Worm (Caenorhabditis elegans) whole organism, L4 larva: ENCODE measurements around the gene tomm-22.

Experiments
- F37D6.2 ChIP-seq: sonication (generic microtip); optimal IDR thresholded peaks from 2 replicates; lab custom pipeline; 2016; ENCODE audit warnings: mild to moderate bottlenecking, missing genetic modification characterization, missing compliant biosample characterization
- Y5F2A.4 ChIP-seq: fragments of 200-800 bp; sonication (Bioruptor generic); optimal IDR thresholded peaks from 2 replicates; lab custom pipeline; 2018; ENCODE audit warnings: mild to moderate bottlenecking, missing genetic modification characterization, missing compliant biosample characterization
- aha-1 ChIP-seq: fragments of 150-350 bp; peaks from one replicate; lab custom pipeline; 2014; ENCODE audit warnings: missing biosample characterization, missing genetic modification characterization
- ama-1 ChIP-seq: fragments of 150-350 bp; optimal IDR thresholded peaks from 2 replicates; lab custom pipeline; 2014; ENCODE audit warnings: inconsistent platforms, mixed read lengths
- attf-4 ChIP-seq: sonication (generic microtip); optimal IDR thresholded peaks from 3 replicates; lab custom pipeline; 2017; ENCODE audit warnings: missing biosample characterization, missing genetic modification characterization
- ces-1 ChIP-seq: fragments of 150-350 bp; sonication (generic microtip); optimal IDR thresholded peaks from 4 replicates; lab custom pipeline; 2014; ENCODE audit warnings: missing biosample characterization, missing genetic modification reagents, missing genetic modification characterization
- cey-2 ChIP-seq: sonication (generic microtip); optimal IDR thresholded peaks from 3 replicates; lab custom pipeline; 2017; ENCODE audit warnings: missing genetic modification characterization, mild to moderate bottlenecking, missing compliant biosample characterization, antibody characterized with exemption, borderline replicate concordance; ENCODE audit not compliant: insufficient read depth
- daf-12 ChIP-seq: fragments of 150-350 bp; optimal IDR thresholded peaks from 2 replicates; lab custom pipeline; 2014; ENCODE audit warnings: missing biosample characterization, missing genetic modification reagents, missing genetic modification characterization
- daf-19 ChIP-seq: fragments of 200-800 bp; sonication (Bioruptor generic); conservative IDR thresholded peaks from 2 replicates; pipeline ENCODE4 v1.3.6; 2022; ENCODE audit warnings: missing genetic modification characterization, missing compliant biosample characterization
- daf-8 ChIP-seq: fragments of 200-800 bp; sonication (Bioruptor generic); IDR thresholded peaks from 2 replicates; pipeline ENCODE4 v1.3.6; 2022; ENCODE audit warnings: missing genetic modification characterization, missing compliant biosample characterization
- dmd-6 ChIP-seq: fragments of 200-800 bp; sonication (Bioruptor generic); IDR thresholded peaks from 2 replicates; pipeline ENCODE4 v1.3.6; 2022; ENCODE audit warnings: missing genetic modification reagents, missing genetic modification characterization, missing compliant biosample characterization
- fkh-10 ChIP-seq: fragments of 150-350 bp; optimal IDR thresholded peaks from 2 replicates; lab custom pipeline; 2014; ENCODE audit warnings: missing biosample characterization, missing genetic modification reagents, missing genetic modification characterization
- hlh-11 ChIP-seq: fragments of 200-800 bp; sonication (Bioruptor generic); optimal IDR thresholded peaks from 2 replicates; lab custom pipeline; 2018; ENCODE audit warnings: mild to moderate bottlenecking, missing genetic modification characterization, missing compliant biosample characterization
- hlh-30 ChIP-seq: sonication (generic microtip); optimal IDR thresholded peaks from 2 replicates; lab custom pipeline; 2017; ENCODE audit warnings: antibody characterized with exemption, mild to moderate bottlenecking, missing genetic modification characterization, missing compliant biosample characterization; ENCODE audit not compliant: insufficient read depth
- hmg-1.1 ChIP-seq: fragments of 200-800 bp; sonication (Bioruptor generic); IDR thresholded peaks from 2 replicates; pipeline ENCODE4 v1.3.6; 2022; ENCODE audit warnings: missing genetic modification reagents, missing genetic modification characterization, missing compliant biosample characterization
- jun-1 ChIP-seq: fragments of 150-350 bp; optimal IDR thresholded peaks from 2 replicates; lab custom pipeline; 2014; ENCODE audit warnings: missing biosample characterization, missing genetic modification reagents, missing genetic modification characterization
- lim-7 ChIP-seq: fragments of 200-800 bp; sonication (Bioruptor generic); IDR thresholded peaks from 2 replicates; pipeline ENCODE4 v1.3.6; 2022; ENCODE audit warnings: missing genetic modification characterization, missing compliant biosample characterization
- lin-13 ChIP-seq: fragments of 150-350 bp; optimal IDR thresholded peaks from 2 replicates; lab custom pipeline; 2014; ENCODE audit warnings: missing biosample characterization, missing genetic modification reagents, missing genetic modification characterization
- lin-15B ChIP-seq: fragments of 150-350 bp; sonication (generic microtip); optimal IDR thresholded peaks from 3 replicates; lab custom pipeline; 2014; ENCODE audit warnings: missing biosample characterization, missing genetic modification characterization
- lsy-2 ChIP-seq, 2 experiments: fragments of 150-350 bp in 1 of 2; sonication (generic microtip) in 1 of 2; optimal IDR thresholded peaks; 2 replicates each; lab custom pipeline; 2014 to 2017; ENCODE audit warnings: missing biosample characterization in 2 of 2, missing genetic modification characterization in 2 of 2
- mxl-2 ChIP-seq: fragments of 200-800 bp; sonication (Bioruptor generic); conservative IDR thresholded peaks from 2 replicates; pipeline ENCODE4 v1.3.6; 2022; ENCODE audit warnings: missing genetic modification reagents, missing genetic modification characterization, missing compliant biosample characterization
- nhr-11 ChIP-seq: fragments of 150-350 bp; optimal IDR thresholded peaks from 2 replicates; lab custom pipeline; 2014; ENCODE audit warnings: missing biosample characterization, missing genetic modification characterization
- nhr-111 ChIP-seq: fragments of 200-800 bp; sonication (Bioruptor generic); optimal IDR thresholded peaks from 2 replicates; lab custom pipeline; 2018; ENCODE audit warnings: mild to moderate bottlenecking, missing genetic modification characterization, missing compliant biosample characterization
- nhr-48 ChIP-seq: sonication (generic microtip); optimal IDR thresholded peaks from 2 replicates; lab custom pipeline; 2016; ENCODE audit warnings: mild to moderate bottlenecking, missing genetic modification characterization, missing compliant biosample characterization
- nhr-77 ChIP-seq: fragments of 150-350 bp; optimal IDR thresholded peaks from 2 replicates; lab custom pipeline; 2014; ENCODE audit warnings: missing biosample characterization, missing genetic modification characterization
- php-3 ChIP-seq: fragments of 200-800 bp; sonication (Bioruptor generic); IDR thresholded peaks from 2 replicates; pipeline ENCODE4 v1.3.6; 2022; ENCODE audit warnings: missing genetic modification reagents, missing genetic modification characterization, missing compliant biosample characterization
- rbr-2 ChIP-seq: sonication (generic microtip); optimal IDR thresholded peaks from 2 replicates; lab custom pipeline; 2016; ENCODE audit warnings: missing genotype, missing genetic modification characterization, missing compliant biosample characterization
- set-16 ChIP-seq: fragments of 200-800 bp; sonication (Bioruptor generic); IDR thresholded peaks from 2 replicates; pipeline ENCODE4 v1.3.6; 2022; ENCODE audit warnings: missing genetic modification reagents, missing genetic modification characterization, missing compliant biosample characterization
- unc-62 ChIP-seq, 3 experiments: fragments of 150-350 bp in 1 of 3; sonication (generic microtip); optimal IDR thresholded peaks in 2 of 3; peaks in 1 of 3; 1 replicate in 1 of 3; 2 replicates in 2 of 3; lab custom pipeline; 2014 to 2017; ENCODE audit warnings: missing biosample characterization in 3 of 3, missing genetic modification characterization in 3 of 3, missing genetic modification reagents in 3 of 3, missing genotype in 1 of 3
- zag-1 ChIP-seq: fragments of 150-350 bp; optimal IDR thresholded peaks from 2 replicates; lab custom pipeline; 2014; ENCODE audit warnings: missing biosample characterization, missing genetic modification characterization
- zip-11 ChIP-seq: fragments of 200-800 bp; sonication (Bioruptor generic); IDR thresholded peaks from 2 replicates; pipeline ENCODE4 v1.3.6; 2022; ENCODE audit warnings: missing genetic modification characterization, missing compliant biosample characterization
- ztf-11 ChIP-seq: fragments of 150-350 bp; optimal IDR thresholded peaks from 2 replicates; lab custom pipeline; 2014; ENCODE audit warnings: missing biosample characterization, missing genetic modification characterization

The tomm-22 gene

DNA sequence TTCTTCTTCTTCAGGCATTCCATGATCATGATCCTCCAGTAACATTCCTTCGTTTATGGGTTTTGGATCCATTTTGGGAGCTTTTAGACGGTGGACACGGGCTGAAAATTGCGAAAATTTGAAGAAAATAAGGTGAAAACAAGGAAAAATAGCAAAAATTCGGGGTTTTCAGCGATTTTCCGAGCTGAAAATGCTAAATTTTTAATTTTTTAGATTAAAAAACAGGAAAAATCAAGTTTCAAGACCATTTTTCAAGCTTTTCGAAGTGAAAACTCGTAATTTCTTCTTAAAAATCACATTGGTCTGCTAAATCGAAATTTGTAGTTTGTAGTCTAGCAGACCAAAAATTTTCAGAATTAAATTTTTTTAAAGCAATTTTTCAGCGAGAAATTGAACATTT lies 3.0 kb downstream of the tomm-22 start, which contains the start of gene nfyb-1:
Gene nfyb-1, minus strand, starts transcription at position 101 of the 400 bp plus-strand sequence.
- TF ChIP-seq ama-1 (lab: Kevin White, UChicago) (no peak), unc-62 (GFP tag; optimal IDR thresholded peaks at IDR 0.05 in 1 of 2; lab: Kevin White, UChicago) (peak in 1 of 2 experiments; percentile 20), unc-62 (tag; optimal IDR thresholded peaks at IDR 0.05; lab: Kevin White, UChicago) (no peak)

DNA sequence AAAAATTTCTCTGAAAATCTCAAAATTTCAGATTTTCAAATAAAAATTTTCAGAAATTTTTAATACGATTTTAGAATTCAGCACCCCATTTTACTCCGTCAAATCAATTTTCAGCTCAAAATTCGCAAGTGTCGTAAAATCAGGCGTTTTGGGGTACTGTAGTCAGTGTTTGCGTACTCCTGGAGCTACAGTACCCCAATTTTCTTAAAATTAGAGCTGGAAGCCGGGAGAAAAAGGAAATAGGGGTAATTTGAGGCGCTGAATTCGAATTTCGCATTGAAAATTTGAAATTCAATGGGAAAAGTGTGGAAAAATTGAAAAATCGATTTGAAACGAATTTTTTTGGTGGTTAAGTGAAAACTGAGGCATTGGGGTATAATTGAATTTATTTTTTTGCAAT lies 9.0 kb downstream of the tomm-22 start:
- no peak for TF ChIP-seq hmg-1.1 (GFP tag; lab: Robert Waterston, UW)
- TF ChIP-seq hlh-30: no peak
- TF ChIP-seq mxl-2 (GFP tag; lab: Robert Waterston, UW): no peak
- no peak for TF ChIP-seq set-16 (GFP tag; lab: Robert Waterston, UW)
- TF ChIP-seq hlh-11 (tag; lab: Kevin White, UChicago): no peak
- peak in 1 of 2 experiments; percentile 58 for TF ChIP-seq lsy-2 (tag; optimal IDR thresholded peaks at IDR 0.05; lab: Kevin White, UChicago)
- TF ChIP-seq lim-7 (GFP tag; lab: Robert Waterston, UW): no peak

DNA sequence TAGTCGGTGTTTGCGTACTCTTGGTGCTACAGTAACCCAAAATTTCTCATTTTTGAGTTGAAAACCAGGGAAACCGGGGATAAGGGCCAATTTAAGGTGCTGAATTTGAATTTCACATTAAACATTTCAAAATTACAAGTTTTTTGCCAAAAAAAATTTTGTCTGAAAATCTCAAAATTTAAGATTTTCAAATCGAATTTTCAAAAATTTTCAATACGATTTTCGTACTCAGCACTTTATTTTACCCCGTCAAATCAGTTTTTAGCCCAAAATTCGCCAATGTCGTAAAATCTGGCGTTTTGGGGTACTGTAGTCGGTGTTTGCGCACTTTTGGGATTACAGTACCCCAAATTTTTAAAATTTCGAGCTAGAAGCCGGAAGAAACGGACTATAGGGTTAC lies 9.4 kb downstream of the tomm-22 start, which contains the start of gene W10D9.3:
Gene W10D9.3, minus strand, starts transcription at position 101 of the 400 bp plus-strand sequence.
- TF ChIP-seq attf-4 (tag; lab: Kevin White, UChicago) (no peak), unc-62 (GFP tag; optimal IDR thresholded peaks at IDR 0.05 in 1 of 2; lab: Kevin White, UChicago) (peak in 1 of 2 experiments; percentile 73), unc-62 (tag; optimal IDR thresholded peaks at IDR 0.05; lab: Kevin White, UChicago) (no peak)

DNA sequence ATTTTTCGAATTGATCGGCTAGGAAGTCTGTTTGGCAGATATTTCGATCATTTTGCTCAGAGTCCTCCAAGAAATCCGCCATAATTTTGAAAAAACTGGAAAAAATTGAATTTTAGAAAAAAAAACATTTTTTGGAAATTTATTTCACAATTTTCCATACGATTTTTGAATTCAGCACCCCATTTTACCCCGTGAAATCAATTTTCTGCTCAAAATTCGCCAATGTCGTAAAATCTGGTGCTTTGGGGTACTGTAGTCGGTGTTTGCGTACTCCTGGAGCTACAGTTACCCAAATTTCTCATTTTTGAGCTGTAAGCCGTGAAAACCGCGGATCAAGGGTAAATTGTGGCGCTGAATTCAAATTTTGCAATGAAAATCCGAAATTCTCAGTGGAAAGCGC lies 12.5 kb downstream of the tomm-22 start, which contains the start of gene gvd-1:
Gene gvd-1, minus strand, starts transcription at position 101 of the 400 bp plus-strand sequence.
- no peak for TF ChIP-seq nhr-11 (tag; lab: Kevin White, UChicago)

DNA sequence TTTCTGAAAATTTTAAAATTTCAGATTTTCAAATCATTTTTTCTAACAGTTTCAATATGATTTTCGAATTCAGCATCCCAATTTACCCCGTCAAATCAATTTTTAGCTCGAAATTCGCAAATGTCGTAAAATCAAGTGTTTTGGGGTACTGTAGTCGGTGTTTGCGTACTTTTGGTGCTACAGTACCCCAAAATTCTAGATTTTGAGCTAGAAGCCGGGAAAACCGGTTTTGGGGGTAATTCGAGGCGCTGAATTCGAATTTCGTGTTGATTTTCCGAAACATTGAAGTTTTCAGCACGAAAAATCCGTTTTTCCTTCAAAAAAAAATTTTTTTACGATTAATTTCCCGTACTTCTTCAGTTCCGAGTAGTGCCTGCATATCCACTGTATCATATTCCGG lies 13.9 kb downstream of the tomm-22 start:
- TF ChIP-seq zip-11 (GFP tag; lab: Robert Waterston, UW) (no peak), lsy-2 (tag; optimal IDR thresholded peaks at IDR 0.05; lab: Kevin White, UChicago) (peak; percentile 19 to 75), jun-1 (tag; lab: Kevin White, UChicago) (no peak), nhr-111 (GFP tag; lab: Kevin White, UChicago) (no peak), rbr-2 (no peak), daf-12 (tag; lab: Kevin White, UChicago) (no peak), nhr-77 (tag; lab: Kevin White, UChicago) (no peak), daf-8 (GFP tag; lab: Robert Waterston, UW) (no peak), fkh-10 (GFP tag; lab: Kevin White, UChicago) (no peak), aha-1 (tag; lab: Kevin White, UChicago) (peak; percentile 88), dmd-6 (no peak), lin-15B (no peak), daf-19 (GFP tag; lab: Robert Waterston, UW) (no peak), cey-2 (tag; lab: Kevin White, UChicago) (no peak), ztf-11 (no peak), zag-1 (tag; lab: Kevin White, UChicago) (no peak), nhr-11 (tag; lab: Kevin White, UChicago) (no peak), php-3 (GFP tag; lab: Robert Waterston, UW) (no peak), mxl-2 (GFP tag; lab: Robert Waterston, UW) (no peak), Y5F2A.4 (no peak), lin-13 (GFP tag; lab: Kevin White, UChicago) (peak; percentile 80), F37D6.2 (no peak), nhr-48 (tag; lab: Kevin White, UChicago) (no peak), ces-1 (no peak), ama-1 (lab: Kevin White, UChicago) (no peak)
